Worm (Caenorhabditis elegans): ENCODE measurements around the gene Y41G9A.5.

DNA sequence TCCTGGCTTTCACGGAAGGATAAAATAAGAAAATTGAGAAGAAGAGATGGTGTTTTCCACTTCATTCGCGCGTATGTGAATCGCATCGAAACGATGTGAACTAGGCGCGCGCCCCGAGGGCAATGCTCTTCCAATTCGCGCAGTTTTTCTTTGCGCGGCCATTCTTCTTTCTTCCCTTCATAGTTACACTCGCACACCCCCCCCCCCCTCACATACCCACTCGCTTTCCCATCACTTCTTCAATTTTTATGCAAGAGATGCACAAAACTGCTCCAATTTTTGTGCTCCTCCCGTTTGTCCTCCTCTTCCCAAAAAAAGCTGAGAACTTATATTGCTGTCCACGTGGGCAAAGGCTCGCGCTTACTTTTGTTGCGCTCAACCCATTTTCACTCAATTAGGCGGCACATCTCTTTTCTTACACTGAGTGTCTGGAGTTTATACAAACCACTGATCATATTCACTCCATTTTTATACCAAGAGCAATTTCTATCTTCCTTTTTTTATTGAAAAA is 7.1 kb downstream of the Y41G9A.5 start:
- no peak for TF ChIP-seq hmbx-1 (tag; optimal IDR thresholded peaks at IDR 0.05)
- TF ChIP-seq ama-1 (optimal IDR thresholded peaks at IDR 0.05) = no peak
- no peak for TF ChIP-seq pes-1 (GFP tag; IDR thresholded peaks at IDR 0.05)
- no peak for TF ChIP-seq ceh-36 (tag; optimal IDR thresholded peaks at IDR 0.05)
- no peak for TF ChIP-seq scrt-1 (GFP tag; IDR thresholded peaks at IDR 0.05)
- TF ChIP-seq ceh-13 (GFP tag; optimal IDR thresholded peaks at IDR 0.05) = no peak
- no peak for TF ChIP-seq sea-1 (GFP tag; conservative IDR thresholded peaks at IDR 0.05)
- TF ChIP-seq tra-4 (tag; optimal IDR thresholded peaks at IDR 0.05) = no peak
- no peak for TF ChIP-seq flt-1 (GFP tag; IDR thresholded peaks at IDR 0.05)
- TF ChIP-seq hnd-1 (tag; optimal IDR thresholded peaks at IDR 0.05) = no peak
- TF ChIP-seq tbx-37 (GFP tag; conservative IDR thresholded peaks at IDR 0.05) = no peak
